Fruit fly (Drosophila melanogaster): ENCODE measurements around the gene mRpS34.
A peak's percentile ranks its signal among the peaks of the same experiment; 100 is the strongest.

mRpS34 gene

DNA sequence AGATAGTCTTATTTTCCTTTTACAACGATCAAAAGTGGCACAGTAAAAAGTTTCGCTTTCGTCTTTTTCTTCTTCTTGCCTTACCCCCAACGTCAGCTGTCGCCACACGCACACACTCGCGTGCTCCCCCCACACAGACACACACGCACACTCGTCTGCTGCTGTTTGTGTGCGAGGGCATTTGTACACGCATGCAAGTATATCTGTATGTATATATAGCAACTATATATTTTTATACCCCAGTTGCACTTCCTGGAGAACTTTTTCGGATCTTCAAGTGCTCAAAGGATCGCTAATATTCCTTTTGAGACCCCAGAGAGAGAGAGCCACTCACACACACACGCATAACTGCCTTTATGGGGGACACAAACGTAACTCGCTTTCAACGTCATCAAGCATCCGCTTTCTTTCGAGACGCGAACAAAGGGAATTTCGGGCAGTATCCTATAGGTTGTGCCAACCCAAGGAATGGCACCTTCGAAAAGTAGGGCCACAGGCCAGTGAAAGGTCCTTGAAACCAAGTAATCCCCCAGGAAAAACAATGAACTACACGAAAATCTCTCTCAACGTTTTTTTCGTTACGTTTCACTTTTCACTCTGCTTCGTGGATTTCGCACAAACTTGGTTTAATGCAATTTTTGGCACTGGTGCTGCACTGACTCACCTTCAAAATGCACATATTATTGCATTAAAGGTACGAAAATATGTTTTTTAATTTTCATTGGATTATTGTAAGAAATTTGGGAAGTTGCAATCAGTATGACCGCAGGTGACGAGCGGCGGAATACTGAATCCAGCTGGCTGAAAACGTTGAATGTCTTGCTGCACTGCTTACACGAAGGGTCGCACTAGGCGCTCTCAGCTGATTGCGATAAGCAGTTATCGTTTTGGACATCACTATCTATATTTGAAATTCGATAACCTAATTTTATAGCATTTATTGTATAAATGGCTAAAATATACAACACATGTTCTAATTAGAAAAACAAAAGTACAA lies 30.2 kb downstream of the mRpS34 start, which contains the start of gene roq (continued):
- TF ChIP-seq bigmax (GFP tag; optimal IDR thresholded peaks at IDR 0.05): peak; percentile 25
- no peak for TF ChIP-seq CG10209 (GFP tag; optimal IDR thresholded peaks at IDR 0.05)
- no peak for TF ChIP-seq CG7786 (GFP tag; optimal IDR thresholded peaks at IDR 0.05)
- no peak for TF ChIP-seq CG13775 (GFP tag; optimal IDR thresholded peaks at IDR 0.05)
- TF ChIP-seq vnd (GFP tag; IDR thresholded peaks at IDR 0.05; ENCODE audit: partially characterized antibody): no peak
- TF ChIP-seq CHES-1-like (GFP tag; optimal IDR thresholded peaks at IDR 0.05): peak; percentile 16
- TF ChIP-seq mld (GFP tag; IDR thresholded peaks at IDR 0.05; ENCODE audit: partially characterized antibody): peak; percentile 50; the same call in 1 of the 3 replicates
- peak; percentile 88 for TF ChIP-seq stwl (tag; optimal IDR thresholded peaks at IDR 0.05)
- no peak for TF ChIP-seq ERR (GFP tag; optimal IDR thresholded peaks at IDR 0.05)
- no peak for TF ChIP-seq ara (GFP tag; IDR thresholded peaks at IDR 0.05)
- peak; percentile 95 for TF ChIP-seq CG9797 (GFP tag; optimal IDR thresholded peaks at IDR 0.05)
- peak; percentile 3 for TF ChIP-seq cad (GFP tag; optimal IDR thresholded peaks at IDR 0.05)
- no peak for TF ChIP-seq Camta (GFP tag; optimal IDR thresholded peaks at IDR 0.05)
- TF ChIP-seq CG16813 (GFP tag; IDR thresholded peaks at IDR 0.05; ENCODE audit: partially characterized antibody): peak; percentile 42; the same call in 2 of the 3 replicates
- TF ChIP-seq CG10654 (GFP tag; optimal IDR thresholded peaks at IDR 0.05): no peak
- TF ChIP-seq Hmr (GFP tag; optimal IDR thresholded peaks at IDR 0.05): no peak
- peak; percentile 57 for TF ChIP-seq CG14710 (tag; optimal IDR thresholded peaks at IDR 0.05)
- no peak for TF ChIP-seq CG12219 (GFP tag; optimal IDR thresholded peaks at IDR 0.05)
- TF ChIP-seq CG7963 (GFP tag; IDR thresholded peaks at IDR 0.05; ENCODE audit: partially characterized antibody): no peak; the same call in 2 of the 3 replicates
- TF ChIP-seq CG2116 (GFP tag; optimal IDR thresholded peaks at IDR 0.05): peak; percentile 87
- TF ChIP-seq Atf6 (GFP tag; IDR thresholded peaks at IDR 0.05): peak; percentile 22; the same call in 1 of the 2 replicates
- TF ChIP-seq Eip74EF (GFP tag; optimal IDR thresholded peaks at IDR 0.05): no peak
- no peak for TF ChIP-seq Dll (GFP tag; IDR thresholded peaks at IDR 0.05; ENCODE audit: partially characterized antibody)
- no peak for TF ChIP-seq Oaz (GFP tag; IDR thresholded peaks at IDR 0.05)
- TF ChIP-seq pzg (GFP tag; optimal IDR thresholded peaks at IDR 0.05): peak; percentile 94
- TF ChIP-seq sqz (GFP tag; optimal IDR thresholded peaks at IDR 0.05): no peak
- TF ChIP-seq gsb-n (tag; optimal IDR thresholded peaks at IDR 0.05): no peak
- no peak for TF ChIP-seq tgo (GFP tag; IDR thresholded peaks at IDR 0.05)
- no peak for TF ChIP-seq unpg (GFP tag; optimal IDR thresholded peaks at IDR 0.05)
- TF ChIP-seq gro (GFP tag; optimal IDR thresholded peaks at IDR 0.05): no peak
- no peak; the same call in 1 of the 2 replicates for TF ChIP-seq ssp (GFP tag; IDR thresholded peaks at IDR 0.05)
- TF ChIP-seq HmgD (GFP tag; optimal IDR thresholded peaks at IDR 0.05): peak; percentile 59
- TF ChIP-seq BtbVII (GFP tag; optimal IDR thresholded peaks at IDR 0.05): no peak
- no peak for TF ChIP-seq CG2202 (tag; optimal IDR thresholded peaks at IDR 0.05)
- peak in 1 of 3 experiments; percentile 88 for TF ChIP-seq lola (GFP tag; optimal IDR thresholded peaks at IDR 0.05)
- TF ChIP-seq scrt (GFP tag; optimal IDR thresholded peaks at IDR 0.05): no peak
- no peak for TF ChIP-seq CG11723 (GFP tag; optimal IDR thresholded peaks at IDR 0.05)
- no peak for TF ChIP-seq Vsx1 (GFP tag; optimal IDR thresholded peaks at IDR 0.05)
- no peak for TF ChIP-seq Mes4 (GFP tag; optimal IDR thresholded peaks at IDR 0.05)
- no peak for TF ChIP-seq Spps (tag; optimal IDR thresholded peaks at IDR 0.05)
- no peak for TF ChIP-seq CG3838 (GFP tag; optimal IDR thresholded peaks at IDR 0.05)
- TF ChIP-seq Ssrp (tag; optimal IDR thresholded peaks at IDR 0.05): no peak
- no peak for TF ChIP-seq lilli (GFP tag; optimal IDR thresholded peaks at IDR 0.05)
- TF ChIP-seq YL-1 (GFP tag; optimal IDR thresholded peaks at IDR 0.05): peak; percentile 66
- no peak for TF ChIP-seq tx (GFP tag; optimal IDR thresholded peaks at IDR 0.05)
- TF ChIP-seq CG8944 (GFP tag; optimal IDR thresholded peaks at IDR 0.05): no peak
- TF ChIP-seq mam (GFP tag; optimal IDR thresholded peaks at IDR 0.05): no peak
